Fruit fly (Drosophila melanogaster) Kc167 (cell line): Measurements from ENCODE around the gene CG3987.

Experiments used
- Sin3A ChIP-seq: fragments of >200 bp; optimal IDR thresholded peaks from 2 replicates; lab custom pipeline; 2018; ENCODE audit warnings: missing external identifiers
- insv ChIP-seq: fragments of >200 bp; optimal IDR thresholded peaks from 3 replicates; lab custom pipeline; 2018; ENCODE audit warnings: missing external identifiers
- psq ChIP-seq: fragments of >200 bp; optimal IDR thresholded peaks from 2 replicates; lab custom pipeline; 2017; ENCODE audit warnings: missing external identifiers

DNA sequence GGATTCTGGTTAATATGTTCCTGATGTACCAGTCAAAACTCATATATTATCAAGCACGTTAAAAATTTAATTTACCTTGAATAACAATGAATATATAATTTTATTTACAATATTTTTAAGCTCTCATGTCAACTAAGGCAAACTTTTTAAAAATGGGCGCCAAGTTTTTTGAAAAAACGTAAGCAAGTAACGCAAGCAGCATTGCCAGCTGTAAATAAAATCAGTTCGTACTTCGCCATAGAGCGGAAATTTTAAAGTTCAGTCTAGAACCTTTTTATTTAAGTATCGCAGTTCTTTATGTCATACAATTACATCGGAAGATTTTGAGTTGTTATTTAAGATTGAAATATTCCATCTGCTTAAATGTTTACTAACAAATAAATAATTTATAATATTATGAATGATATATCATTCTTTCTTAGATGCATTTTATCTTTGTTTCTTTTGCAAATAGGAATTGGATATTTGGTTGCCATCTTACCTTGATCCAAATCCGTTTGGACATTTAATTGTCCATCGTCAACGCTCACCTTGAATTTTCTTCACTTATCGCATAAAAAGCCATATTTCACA, 8.2 kb downstream of the CG3987 start:
- no peak for TF ChIP-seq psq (lab: Kevin White, UChicago)
- TF ChIP-seq Sin3A (lab: Kevin White, UChicago), result no peak
- TF ChIP-seq insv (lab: Kevin White, UChicago), result no peak
